Worm (Caenorhabditis elegans): ENCODE data around the gene nhr-15.

DNA sequence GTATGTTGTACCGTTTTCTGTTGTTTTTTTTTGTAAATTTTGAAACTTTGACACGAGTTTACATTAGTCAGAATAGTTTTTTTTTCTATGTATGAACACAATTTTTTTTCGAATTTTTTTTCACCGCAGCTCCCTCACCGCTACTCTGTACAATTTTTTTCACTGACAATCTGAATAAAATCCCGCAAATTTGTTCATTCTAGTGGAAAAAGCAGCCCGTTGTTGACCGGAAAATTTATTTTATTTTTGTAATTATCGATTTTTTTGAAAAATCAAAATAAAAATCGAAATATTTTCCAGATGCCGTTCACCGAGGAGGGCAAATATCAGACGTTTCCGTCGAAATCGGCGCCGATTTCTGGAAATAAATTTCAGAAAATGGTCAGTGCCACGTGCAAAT is 46.9 kb downstream of the nhr-15 start, which contains the start of gene T22H9.1:
- TF ChIP-seq tbx-9 (tag; optimal IDR thresholded peaks at IDR 0.05; ENCODE audit: borderline replicate concordance) (no peak), snpc-3.4 (tag; optimal IDR thresholded peaks at IDR 0.05) (no peak)
